Worm (Caenorhabditis elegans) whole organism, early embryonic: ENCODE data around the gene F58A4.6.

Experiments used
- F13C5.2 ChIP-seq: sonication (generic microtip); optimal IDR thresholded peaks from 2 replicates; lab custom pipeline; 2017; ENCODE audit warnings: mild to moderate bottlenecking, missing genetic modification characterization, inconsistent platforms, missing compliant biosample characterization
- aly-1 ChIP-seq: sonication (generic microtip); optimal IDR thresholded peaks from 2 replicates; lab custom pipeline; 2016; ENCODE audit warnings: missing genetic modification characterization, missing compliant biosample characterization
- ama-1 ChIP-seq: fragments of 150-350 bp; optimal IDR thresholded peaks from 2 replicates; lab custom pipeline; 2014
- ceh-13 ChIP-seq: fragments of 200-800 bp; sonication (Bioruptor generic); optimal IDR thresholded peaks from 2 replicates; lab custom pipeline; 2018; ENCODE audit warnings: mild to moderate bottlenecking, missing genetic modification characterization, missing compliant biosample characterization
- ceh-36 ChIP-seq: sonication (generic microtip); optimal IDR thresholded peaks from 2 replicates; lab custom pipeline; 2016; ENCODE audit warnings: missing genetic modification characterization, inconsistent platforms, missing compliant biosample characterization
- ets-7 ChIP-seq: sonication (generic microtip); optimal IDR thresholded peaks from 2 replicates; lab custom pipeline; 2016; ENCODE audit warnings: missing genotype, missing genetic modification characterization, missing compliant biosample characterization
- flt-1 ChIP-seq: fragments of 200-800 bp; sonication (Bioruptor generic); IDR thresholded peaks from 2 replicates; pipeline ENCODE4 v1.3.6; 2022; ENCODE audit warnings: missing genetic modification characterization, missing compliant biosample characterization
- hmbx-1 ChIP-seq: sonication (generic microtip); optimal IDR thresholded peaks from 2 replicates; lab custom pipeline; 2016; ENCODE audit warnings: mild to moderate bottlenecking, missing genetic modification characterization, missing compliant biosample characterization
- hnd-1 ChIP-seq: sonication (generic microtip); optimal IDR thresholded peaks from 2 replicates; lab custom pipeline; 2016; ENCODE audit warnings: missing genetic modification characterization, missing compliant biosample characterization
- pes-1 ChIP-seq: fragments of 200-800 bp; sonication (Bioruptor generic); IDR thresholded peaks from 2 replicates; pipeline ENCODE4 v1.3.6; 2022; ENCODE audit warnings: missing genetic modification reagents, missing genetic modification characterization, missing compliant biosample characterization
- scrt-1 ChIP-seq: fragments of 200-800 bp; sonication (Bioruptor generic); IDR thresholded peaks from 2 replicates; pipeline ENCODE4 v1.3.6; 2022; ENCODE audit warnings: missing genetic modification characterization, missing compliant biosample characterization
- tra-4 ChIP-seq: sonication (generic microtip); optimal IDR thresholded peaks from 2 replicates; lab custom pipeline; 2017; ENCODE audit warnings: missing genetic modification characterization, missing compliant biosample characterization

DNA sequence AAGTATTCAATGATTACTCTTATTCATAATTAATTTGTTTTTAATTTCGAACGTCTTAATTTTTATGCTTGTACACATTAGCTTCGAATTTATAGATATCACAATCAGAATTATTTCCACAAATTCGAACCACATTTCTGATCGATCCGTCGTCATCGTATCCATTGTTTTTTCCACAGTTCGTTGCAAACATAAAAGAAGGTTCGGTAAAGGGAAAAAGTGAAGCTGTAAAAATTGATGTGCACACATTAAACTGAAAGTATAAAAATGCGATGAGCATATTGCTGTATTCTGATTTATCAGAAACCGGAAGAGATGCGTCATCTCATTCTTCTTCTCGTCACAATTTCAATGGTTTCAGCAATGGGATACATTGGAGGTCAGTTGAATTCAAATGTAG is 17.2 kb upstream of the F58A4.6 start, which contains the start of gene C48B4.12:
- TF ChIP-seq F13C5.2 (tag; lab: Kevin White, UChicago), result no peak
- no peak for TF ChIP-seq flt-1
- TF ChIP-seq ets-7, result no peak
- no peak for TF ChIP-seq ama-1
- TF ChIP-seq scrt-1 (GFP tag; lab: Robert Waterston, UW), result no peak
- TF ChIP-seq hmbx-1 (tag; lab: Kevin White, UChicago), result no peak
- no peak for TF ChIP-seq ceh-13
- TF ChIP-seq ceh-36 (tag; lab: Kevin White, UChicago), result no peak
- no peak for TF ChIP-seq tra-4 (tag; lab: Kevin White, UChicago)
- TF ChIP-seq pes-1 (GFP tag; lab: Robert Waterston, UW), result no peak
- no peak for TF ChIP-seq aly-1 (tag; lab: Kevin White, UChicago)
- TF ChIP-seq hnd-1 (tag; lab: Kevin White, UChicago), result no peak
